Fruit fly (Drosophila melanogaster): ENCODE results near the gene Syx13.

DNA sequence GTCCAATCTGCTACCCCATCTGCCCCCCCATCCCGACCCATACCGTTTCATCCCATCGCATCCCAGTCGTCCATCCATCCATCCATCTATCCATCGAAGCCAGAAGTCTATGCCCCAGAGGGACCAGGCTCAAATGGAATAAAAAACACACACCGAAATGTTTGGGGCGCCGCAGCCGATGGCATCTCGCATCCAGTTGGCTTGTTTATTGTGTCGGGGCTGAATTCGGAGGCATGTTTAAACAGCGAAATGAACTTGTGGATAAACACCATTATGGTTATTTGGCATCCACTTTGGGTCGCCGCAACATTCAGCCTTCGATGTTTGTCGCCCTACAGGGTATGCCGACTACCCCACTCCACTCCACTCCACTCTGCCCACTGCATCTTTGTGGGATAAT is 36.2 kb downstream of the Syx13 start:
- TF ChIP-seq usp (GFP tag; optimal IDR thresholded peaks at IDR 0.05) (no peak), Dll (optimal IDR thresholded peaks at IDR 0.05) (no peak), pan (optimal IDR thresholded peaks at IDR 0.05) (no peak), psq (optimal IDR thresholded peaks at IDR 0.05) (no peak), CG8478 (optimal IDR thresholded peaks at IDR 0.05) (no peak)
